Fruit fly (Drosophila melanogaster): Measurements from ENCODE around the gene Mst87F.

DNA sequence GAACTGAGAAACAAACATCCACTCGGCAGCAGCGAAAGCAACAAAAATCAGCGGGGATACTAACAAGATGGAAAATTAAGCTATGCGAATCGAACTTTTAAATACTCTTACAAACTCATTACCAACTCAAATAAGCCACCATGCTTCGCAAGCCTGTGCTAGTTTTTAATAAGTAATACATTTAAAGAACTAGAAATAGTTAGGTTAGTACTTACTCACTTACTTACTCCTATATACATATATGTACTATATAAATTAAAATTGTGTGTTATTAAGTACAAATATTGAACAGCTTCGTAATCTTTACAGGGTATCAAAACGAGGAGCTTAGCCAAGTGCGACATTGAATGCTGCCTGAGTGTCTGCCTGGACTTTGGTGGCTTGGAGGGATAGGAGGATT lies 23.2 kb upstream of the Mst87F start:
- TF ChIP-seq cnc (optimal IDR thresholded peaks at IDR 0.05) (no peak), CG12768 (GFP tag; optimal IDR thresholded peaks at IDR 0.05) (no peak), CG7045 (GFP tag; optimal IDR thresholded peaks at IDR 0.05) (no peak), Crg-1 (GFP tag; optimal IDR thresholded peaks at IDR 0.05) (no peak), kay (GFP tag; ENCODE audit: borderline replicate concordance) (no peak), cic (GFP tag; optimal IDR thresholded peaks at IDR 0.05) (no peak), ovo (GFP tag; optimal IDR thresholded peaks at IDR 0.05) (no peak), Mnt (GFP tag; optimal IDR thresholded peaks at IDR 0.05) (no peak), tj (GFP tag; optimal IDR thresholded peaks at IDR 0.05) (no peak), CG7101 (tag; optimal IDR thresholded peaks at IDR 0.05) (no peak), bab1 (GFP tag; optimal IDR thresholded peaks at IDR 0.05) (no peak), CG1620 (GFP tag; optimal IDR thresholded peaks at IDR 0.05) (no peak)
